Fruit fly (Drosophila melanogaster): ENCODE measurements around the gene CG32548.

- TF ChIP-seq Xbp1 (GFP tag; optimal IDR thresholded peaks at IDR 0.05) (no peak), CG18476 (GFP tag; optimal IDR thresholded peaks at IDR 0.05) (no peak)
Measured at dm6 chrX:18415115-18415514, 25.3 kb downstream of the CG32548 start, which contains the start of gene CG15056.

All from whole organism, embryonic.